Worm (Caenorhabditis elegans) whole organism, early embryonic: ENCODE results near the gene F13H8.6.

Source experiments
- B0310.2 ChIP-seq: sonication (generic microtip); optimal IDR thresholded peaks from 2 replicates; lab custom pipeline; 2016; ENCODE audit warnings: mild to moderate bottlenecking, missing genetic modification characterization, missing compliant biosample characterization
- F13C5.2 ChIP-seq: sonication (generic microtip); optimal IDR thresholded peaks from 2 replicates; lab custom pipeline; 2017; ENCODE audit warnings: mild to moderate bottlenecking, missing genetic modification characterization, inconsistent platforms, missing compliant biosample characterization
- aly-1 ChIP-seq: sonication (generic microtip); optimal IDR thresholded peaks from 2 replicates; lab custom pipeline; 2016; ENCODE audit warnings: missing genetic modification characterization, missing compliant biosample characterization
- ama-1 ChIP-seq: fragments of 150-350 bp; optimal IDR thresholded peaks from 2 replicates; lab custom pipeline; 2014
- ceh-13 ChIP-seq: fragments of 200-800 bp; sonication (Bioruptor generic); optimal IDR thresholded peaks from 2 replicates; lab custom pipeline; 2018; ENCODE audit warnings: mild to moderate bottlenecking, missing genetic modification characterization, missing compliant biosample characterization
- ceh-36 ChIP-seq: sonication (generic microtip); optimal IDR thresholded peaks from 2 replicates; lab custom pipeline; 2016; ENCODE audit warnings: missing genetic modification characterization, inconsistent platforms, missing compliant biosample characterization
- ets-7 ChIP-seq: sonication (generic microtip); optimal IDR thresholded peaks from 2 replicates; lab custom pipeline; 2016; ENCODE audit warnings: missing genotype, missing genetic modification characterization, missing compliant biosample characterization
- flt-1 ChIP-seq: fragments of 200-800 bp; sonication (Bioruptor generic); IDR thresholded peaks from 2 replicates; pipeline ENCODE4 v1.3.6; 2022; ENCODE audit warnings: missing genetic modification characterization, missing compliant biosample characterization
- hmbx-1 ChIP-seq: sonication (generic microtip); optimal IDR thresholded peaks from 2 replicates; lab custom pipeline; 2016; ENCODE audit warnings: mild to moderate bottlenecking, missing genetic modification characterization, missing compliant biosample characterization
- hmg-4 ChIP-seq: fragments of 200-800 bp; sonication (Bioruptor generic); optimal IDR thresholded peaks from 2 replicates; lab custom pipeline; 2018; ENCODE audit warnings: mild to moderate bottlenecking, missing genetic modification characterization, missing compliant biosample characterization
- hnd-1 ChIP-seq: sonication (generic microtip); optimal IDR thresholded peaks from 2 replicates; lab custom pipeline; 2016; ENCODE audit warnings: missing genetic modification characterization, missing compliant biosample characterization
- pes-1 ChIP-seq: fragments of 200-800 bp; sonication (Bioruptor generic); IDR thresholded peaks from 2 replicates; pipeline ENCODE4 v1.3.6; 2022; ENCODE audit warnings: missing genetic modification reagents, missing genetic modification characterization, missing compliant biosample characterization
- scrt-1 ChIP-seq: fragments of 200-800 bp; sonication (Bioruptor generic); IDR thresholded peaks from 2 replicates; pipeline ENCODE4 v1.3.6; 2022; ENCODE audit warnings: missing genetic modification characterization, missing compliant biosample characterization
- sea-1 ChIP-seq: fragments of 200-800 bp; sonication (Bioruptor generic); conservative IDR thresholded peaks from 2 replicates; pipeline ENCODE4 v1.3.6; 2022; ENCODE audit warnings: missing genetic modification characterization, missing compliant biosample characterization
- tbx-11 ChIP-seq: fragments of 200-800 bp; sonication (Bioruptor generic); IDR thresholded peaks from 2 replicates; pipeline ENCODE4 v1.3.6; 2022; ENCODE audit warnings: missing genetic modification characterization, missing compliant biosample characterization
- tbx-37 ChIP-seq: fragments of 200-800 bp; sonication (Bioruptor generic); conservative IDR thresholded peaks from 2 replicates; pipeline ENCODE4 v1.3.6; 2022; ENCODE audit warnings: missing genetic modification reagents, missing genetic modification characterization, missing compliant biosample characterization
- tra-4 ChIP-seq: sonication (generic microtip); optimal IDR thresholded peaks from 2 replicates; lab custom pipeline; 2017; ENCODE audit warnings: missing genetic modification characterization, missing compliant biosample characterization

Gene F13H8.6

DNA sequence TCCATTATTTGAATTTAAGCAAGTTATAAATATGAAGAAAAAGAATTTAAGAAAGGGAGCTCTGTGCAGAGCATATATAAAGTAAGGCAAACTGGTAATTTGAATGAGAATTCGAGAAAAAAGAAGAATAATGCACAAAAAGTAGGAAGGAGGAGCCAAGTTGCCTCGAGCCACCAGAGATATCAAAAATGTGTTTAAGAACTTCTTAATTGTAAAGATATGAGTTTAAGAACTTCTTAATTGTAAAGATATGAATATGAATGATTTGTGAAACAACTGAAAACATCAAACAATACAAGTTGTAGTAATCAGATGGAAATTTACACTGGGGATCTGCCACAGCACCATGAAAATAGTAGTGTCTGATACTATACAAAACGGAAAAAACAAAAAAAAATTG lies at the start of gene F13H8.6:
Gene F13H8.6, minus strand, starts transcription at position 101 of the 400 bp plus-strand sequence.
- TF ChIP-seq hmg-4: no peak
- no peak for TF ChIP-seq ets-7 (tag; lab: Kevin White, UChicago)
- TF ChIP-seq tra-4 (tag; lab: Kevin White, UChicago): no peak
- no peak for TF ChIP-seq flt-1
- no peak for TF ChIP-seq aly-1

DNA sequence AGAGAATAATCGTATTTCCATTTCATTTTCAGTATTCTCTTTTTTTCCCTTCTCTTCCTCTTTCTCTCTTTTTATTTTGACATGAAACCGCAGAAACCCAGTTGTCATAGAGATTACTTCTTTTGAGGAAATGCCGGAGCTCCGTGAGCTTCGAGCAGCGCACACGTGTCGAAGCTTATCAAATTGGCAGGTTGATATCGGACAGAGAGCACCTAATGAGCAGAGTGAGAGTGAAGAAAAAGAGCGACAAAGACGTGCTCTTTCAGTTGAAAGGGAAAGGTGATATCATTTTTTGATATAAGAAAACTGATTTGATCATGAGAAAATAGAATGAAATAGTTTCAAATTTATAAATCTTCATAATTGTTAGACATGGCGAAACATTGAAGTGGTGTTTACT lies 48.6 kb upstream of the F13H8.6 start, which contains the start of gene C32D5.14:
Gene C32D5.14, plus strand, starts transcription at position 131 of the 400 bp plus-strand sequence.
- TF ChIP-seq ceh-36 (tag; lab: Kevin White, UChicago) (no peak), flt-1 (no peak), ceh-13 (no peak), sea-1 (GFP tag; lab: Robert Waterston, UW) (no peak), hmg-4 (no peak), ets-7 (tag; lab: Kevin White, UChicago) (no peak), tbx-11 (GFP tag; lab: Robert Waterston, UW) (no peak), tra-4 (tag; lab: Kevin White, UChicago) (no peak), F13C5.2 (tag; lab: Kevin White, UChicago) (no peak), tbx-37 (no peak), ama-1 (no peak), hmbx-1 (no peak), pes-1 (GFP tag; lab: Robert Waterston, UW) (no peak), hnd-1 (tag; lab: Kevin White, UChicago) (no peak)

DNA sequence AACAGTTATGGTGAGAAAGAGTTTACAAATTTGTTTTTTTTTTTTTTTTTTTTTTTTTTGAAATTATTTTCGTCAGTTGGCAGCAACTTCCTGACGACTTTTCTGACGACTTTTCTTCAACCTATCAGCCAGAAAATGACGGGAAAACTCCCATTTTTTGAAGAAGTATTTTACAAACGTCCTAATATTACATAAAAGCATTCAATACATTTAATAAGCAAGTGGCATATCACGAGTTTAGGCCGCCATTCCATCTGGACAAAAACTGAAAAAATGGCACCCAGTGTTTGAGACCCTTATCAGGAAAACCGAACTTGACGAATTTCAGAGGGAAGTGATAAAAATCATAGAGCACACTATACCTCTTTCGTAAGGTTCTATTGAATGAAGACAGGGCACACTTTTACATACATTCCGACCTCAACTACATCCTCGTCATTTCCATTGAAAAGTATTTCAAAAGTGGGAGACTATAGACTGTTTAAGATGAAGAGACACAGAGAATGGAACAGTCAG lies 48.0 kb upstream of the F13H8.6 start:
- no peak for TF ChIP-seq hmg-4

DNA sequence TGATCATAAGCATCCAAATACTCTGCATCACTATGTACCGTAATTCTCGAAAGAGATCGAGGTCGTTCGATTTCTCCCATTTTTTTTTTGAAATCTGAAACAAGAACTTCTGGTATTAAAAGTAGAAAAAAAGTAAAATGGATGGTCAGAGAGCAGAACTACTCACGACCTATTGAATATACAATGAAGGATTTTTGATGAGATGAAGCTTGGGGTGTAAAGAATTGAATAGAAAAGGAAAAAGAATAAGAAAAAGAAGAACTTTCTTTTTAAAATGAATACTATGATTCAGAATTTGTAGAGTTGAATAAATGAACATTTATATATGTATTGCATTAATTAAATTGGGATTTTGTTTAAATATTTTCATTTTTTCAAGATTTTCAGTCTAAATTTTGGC lies 47.1 kb upstream of the F13H8.6 start, which contains the start of gene ttc-39B:
Gene ttc-39B, minus strand, starts transcription at position 101 of the 400 bp plus-strand sequence.
- TF ChIP-seq hmg-4 (no peak), B0310.2 (tag; lab: Kevin White, UChicago) (no peak), pes-1 (GFP tag; lab: Robert Waterston, UW) (no peak), tbx-11 (GFP tag; lab: Robert Waterston, UW) (no peak), tbx-37 (no peak), hmbx-1 (no peak), F13C5.2 (tag; lab: Kevin White, UChicago) (no peak), ceh-36 (tag; lab: Kevin White, UChicago) (no peak), flt-1 (no peak), tra-4 (tag; lab: Kevin White, UChicago) (no peak), ceh-13 (no peak), sea-1 (GFP tag; lab: Robert Waterston, UW) (no peak), ama-1 (no peak), ets-7 (tag; lab: Kevin White, UChicago) (no peak), scrt-1 (no peak), aly-1 (no peak), hnd-1 (tag; lab: Kevin White, UChicago) (no peak)

DNA sequence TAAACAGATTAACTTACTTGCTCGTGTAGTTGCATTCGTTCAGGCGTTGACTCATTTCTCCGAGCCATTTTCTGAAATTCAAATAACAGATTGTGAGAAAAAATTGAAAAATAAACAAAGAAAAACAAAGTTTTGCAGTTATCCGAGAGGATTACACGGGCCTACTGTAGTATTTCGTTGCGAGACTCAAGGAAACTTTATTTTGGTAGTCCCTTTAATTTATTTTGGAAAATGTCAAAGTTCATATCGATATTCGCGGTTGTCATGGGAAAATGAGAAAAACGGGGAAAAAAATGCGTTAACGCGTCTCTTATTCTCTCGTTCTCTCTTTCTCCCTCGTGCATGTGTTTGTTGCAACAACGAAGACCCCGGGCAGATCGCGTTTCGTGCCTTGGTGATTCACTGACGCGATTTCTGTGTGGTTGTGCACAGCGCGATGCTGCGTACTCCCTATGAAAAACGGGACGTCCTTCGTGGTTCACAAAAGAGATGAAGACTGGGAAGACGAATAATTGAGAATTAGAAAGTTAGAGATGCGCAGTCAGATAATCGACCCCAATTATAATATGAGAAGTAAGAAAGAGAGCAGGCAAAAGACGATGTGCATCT lies 44.6 kb upstream of the F13H8.6 start, which contains the start of gene set-4:
Gene set-4, minus strand, starts transcription at position 120 of the 609 bp plus-strand sequence.
- TF ChIP-seq tbx-37: no peak
- peak; percentile 82 for TF ChIP-seq hmg-4
- TF ChIP-seq pes-1 (GFP tag; lab: Robert Waterston, UW): no peak
- no peak for TF ChIP-seq hnd-1 (tag; lab: Kevin White, UChicago)
- TF ChIP-seq scrt-1: no peak
- TF ChIP-seq flt-1: no peak
- no peak for TF ChIP-seq tbx-11 (GFP tag; lab: Robert Waterston, UW)
- TF ChIP-seq B0310.2 (tag; lab: Kevin White, UChicago): no peak
- no peak for TF ChIP-seq ama-1
- peak; percentile 79 for TF ChIP-seq F13C5.2 (tag; lab: Kevin White, UChicago)
- TF ChIP-seq ets-7 (tag; lab: Kevin White, UChicago): no peak
- TF ChIP-seq ceh-36 (tag; lab: Kevin White, UChicago): peak; percentile 31
- no peak for TF ChIP-seq hmbx-1
- TF ChIP-seq tra-4 (tag; lab: Kevin White, UChicago): no peak
- no peak for TF ChIP-seq ceh-13
- no peak for TF ChIP-seq aly-1
- 0 out of 2 replicates have a peak, but pooled peaks have one; percentile 20 for TF ChIP-seq sea-1 (GFP tag; lab: Robert Waterston, UW)

DNA sequence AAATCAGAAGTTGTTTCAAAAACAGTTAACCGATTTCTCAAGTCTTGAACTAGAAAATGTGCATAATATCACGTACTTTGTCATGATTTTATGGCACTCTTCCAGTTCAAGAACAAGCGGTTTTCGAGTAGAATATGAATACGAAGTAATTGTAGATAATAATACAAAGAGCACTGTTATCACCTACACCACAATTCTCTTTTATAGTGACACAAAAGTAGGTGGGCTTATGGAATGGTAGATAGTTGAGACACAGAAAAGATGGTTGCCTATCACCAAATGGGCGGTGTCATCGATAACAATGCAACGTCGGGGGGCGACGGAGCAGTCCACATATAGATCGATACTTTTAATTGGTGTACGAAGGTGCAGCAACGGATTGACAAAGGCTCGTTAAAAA lies 41.9 kb upstream of the F13H8.6 start:
- TF ChIP-seq aly-1 (no peak), B0310.2 (tag; lab: Kevin White, UChicago) (no peak), ceh-36 (tag; lab: Kevin White, UChicago) (no peak), pes-1 (GFP tag; lab: Robert Waterston, UW) (no peak), tbx-37 (no peak), hmbx-1 (no peak), hnd-1 (tag; lab: Kevin White, UChicago) (no peak), F13C5.2 (tag; lab: Kevin White, UChicago) (no peak), hmg-4 (no peak), scrt-1 (no peak), tbx-11 (GFP tag; lab: Robert Waterston, UW) (no peak), sea-1 (GFP tag; lab: Robert Waterston, UW) (no peak), flt-1 (no peak), tra-4 (tag; lab: Kevin White, UChicago) (no peak), ceh-13 (no peak)

DNA sequence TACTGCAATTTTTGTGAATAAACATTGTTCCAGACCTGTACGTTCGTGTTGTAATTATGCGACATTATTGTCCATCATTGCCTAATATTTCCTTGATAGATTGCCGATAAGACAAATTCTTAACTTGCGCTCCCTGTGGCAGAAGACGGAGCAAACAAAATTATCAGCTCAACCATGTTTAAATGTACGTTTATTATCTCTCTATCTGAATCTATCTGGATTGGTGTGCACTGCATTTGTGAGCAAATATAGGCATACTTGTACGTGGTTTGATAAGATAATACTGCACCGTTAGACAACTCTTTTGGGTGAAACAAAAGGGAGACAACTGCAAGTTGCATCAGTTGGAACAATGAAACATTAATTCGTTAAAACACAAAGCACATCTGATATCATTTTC lies 40.6 kb upstream of the F13H8.6 start:
- TF ChIP-seq F13C5.2 (tag; lab: Kevin White, UChicago) (no peak), hmg-4 (no peak), pes-1 (GFP tag; lab: Robert Waterston, UW) (no peak)

DNA sequence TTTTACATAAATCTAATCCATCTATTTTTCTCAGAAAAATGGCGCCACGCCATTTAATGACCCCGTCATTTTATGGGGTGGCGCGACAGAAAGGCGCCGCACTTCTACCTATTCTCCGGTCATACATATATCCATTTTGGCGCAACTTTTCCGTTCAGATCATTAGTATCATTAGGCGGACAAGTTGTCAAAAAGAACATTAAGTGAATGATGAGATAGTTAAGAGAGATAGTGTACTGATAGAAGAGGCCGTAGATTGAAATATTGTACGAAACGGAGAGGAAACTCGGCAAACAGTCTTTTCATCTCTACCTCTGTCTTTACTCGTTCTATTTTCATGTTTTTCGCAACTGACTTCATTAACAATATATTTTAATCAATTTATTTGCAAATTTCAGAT lies 37.3 kb upstream of the F13H8.6 start, which contains the start of gene sma-6:
Gene sma-6, plus strand, starts transcription at position 399 of the 400 bp plus-strand sequence.
- TF ChIP-seq tbx-11 (GFP tag; lab: Robert Waterston, UW): no peak
- no peak for TF ChIP-seq tbx-37
- no peak for TF ChIP-seq hmg-4
- TF ChIP-seq hmbx-1: no peak
- no peak for TF ChIP-seq scrt-1
- no peak for TF ChIP-seq F13C5.2 (tag; lab: Kevin White, UChicago)
- no peak for TF ChIP-seq B0310.2 (tag; lab: Kevin White, UChicago)
- no peak for TF ChIP-seq sea-1 (GFP tag; lab: Robert Waterston, UW)
- no peak for TF ChIP-seq hnd-1 (tag; lab: Kevin White, UChicago)
- no peak for TF ChIP-seq pes-1 (GFP tag; lab: Robert Waterston, UW)
- no peak for TF ChIP-seq aly-1
- TF ChIP-seq tra-4 (tag; lab: Kevin White, UChicago): no peak
- TF ChIP-seq ceh-13: no peak
- TF ChIP-seq ceh-36 (tag; lab: Kevin White, UChicago): no peak
- no peak for TF ChIP-seq ama-1
